Worm (Caenorhabditis elegans) whole organism, L1 larva: ENCODE results near the gene F23B12.1.

ENCODE experiments used
- ama-1 ChIP-seq: fragments of 150-350 bp; optimal IDR thresholded peaks from 2 replicates; lab custom pipeline; 2014
- blmp-1 ChIP-seq: fragments of 150-350 bp; optimal IDR thresholded peaks from 2 replicates; lab custom pipeline; 2014; ENCODE audit warnings: missing biosample characterization, missing genetic modification characterization
- egl-27 ChIP-seq, 2 experiments: fragments of 150-350 bp in 1 of 2; sonication (generic microtip); optimal IDR thresholded peaks; 3 replicates each; lab custom pipeline; 2017 to 2018; ENCODE audit warnings: missing biosample characterization in 2 of 2, missing genetic modification characterization in 2 of 2, missing genetic modification reagents in 2 of 2
- elt-3 ChIP-seq, 6 experiments: fragments of 150-350 bp in 1 of 6; sonication (generic microtip); optimal IDR thresholded peaks; 2 replicates each; lab custom pipeline; 2017 to 2018; ENCODE audit warnings: missing biosample characterization in 6 of 6, missing genetic modification characterization in 6 of 6, inconsistent platforms in 1 of 6
- isw-1 ChIP-seq: fragments of 200-800 bp; sonication (Bioruptor generic); IDR thresholded peaks from 2 replicates; pipeline ENCODE4 v1.3.6; 2022; ENCODE audit warnings: missing genetic modification characterization, missing compliant biosample characterization
- lsy-2 ChIP-seq, 2 experiments: fragments of 150-350 bp; optimal IDR thresholded peaks; 2 replicates each; lab custom pipeline; 2014; ENCODE audit warnings: missing biosample characterization in 2 of 2, missing genetic modification characterization in 2 of 2
- mdl-1 ChIP-seq, 2 experiments: fragments of 150-350 bp; optimal IDR thresholded peaks; 2 replicates each; lab custom pipeline; 2014 to 2017; ENCODE audit warnings: missing biosample characterization in 2 of 2, missing genetic modification characterization in 2 of 2, inconsistent platforms in 1 of 2
- nhr-12 ChIP-seq: sonication (generic microtip); optimal IDR thresholded peaks from 2 replicates; lab custom pipeline; 2017; ENCODE audit warnings: missing biosample characterization, missing genetic modification characterization
- nhr-237 ChIP-seq: fragments of 150-350 bp; optimal IDR thresholded peaks from 2 replicates; lab custom pipeline; 2014; ENCODE audit warnings: missing biosample characterization, missing genetic modification characterization
- nhr-28 ChIP-seq: fragments of 150-350 bp; optimal IDR thresholded peaks from 2 replicates; lab custom pipeline; 2014; ENCODE audit warnings: missing biosample characterization, missing genetic modification characterization
- snu-23 ChIP-seq: sonication (generic microtip); optimal IDR thresholded peaks from 2 replicates; lab custom pipeline; 2016; ENCODE audit warnings: missing genetic modification characterization, missing compliant biosample characterization
- tbx-2 ChIP-seq: sonication (generic microtip); optimal IDR thresholded peaks from 2 replicates; lab custom pipeline; 2016; ENCODE audit warnings: missing genetic modification characterization, missing compliant biosample characterization
- ztf-11 ChIP-seq, 2 experiments: sonication (generic microtip); optimal IDR thresholded peaks; 2 replicates each; lab custom pipeline; 2016 to 2017; ENCODE audit warnings: missing genetic modification characterization in 2 of 2, missing biosample characterization in 1 of 2, missing compliant biosample characterization in 1 of 2

ce11 chrV:14457070-14457469 is 28.1 kb downstream of the F23B12.1 start, which contains the start of gene coh-3:
- TF ChIP-seq blmp-1 (tag; lab: Kevin White, UChicago) (no peak), ztf-11 (tag; optimal IDR thresholded peaks at IDR 0.05; lab: Kevin White, UChicago) (no peak), egl-27 (tag; optimal IDR thresholded peaks at IDR 0.05; lab: Kevin White, UChicago) (no peak), lsy-2 (tag; optimal IDR thresholded peaks at IDR 0.05; lab: Kevin White, UChicago) (no peak), mdl-1 (tag; optimal IDR thresholded peaks at IDR 0.05; lab: Kevin White, UChicago) (no peak), isw-1 (GFP tag; lab: Robert Waterston, UW) (no peak), nhr-237 (tag; lab: Kevin White, UChicago) (no peak), snu-23 (GFP tag; lab: Kevin White, UChicago) (no peak), tbx-2 (tag; lab: Kevin White, UChicago) (no peak), ama-1 (lab: Kevin White, UChicago) (no peak), nhr-28 (tag; lab: Kevin White, UChicago) (no peak), nhr-12 (tag; lab: Kevin White, UChicago) (no peak), elt-3 (tag; optimal IDR thresholded peaks at IDR 0.05; lab: Kevin White, UChicago) (no peak)
